Fruit fly (Drosophila melanogaster) whole organism, prepupa: ENCODE results near the gene ppk30.

Experiments used
- Blimp-1 ChIP-seq: fragments of 200-800 bp; sonication (Bioruptor generic); optimal IDR thresholded peaks from 3 replicates; lab custom pipeline; 2017; ENCODE audit warnings: missing biosample characterization, missing genetic modification characterization, mild to moderate bottlenecking, moderate library complexity, missing genetic modification reagents
- CG10631 ChIP-seq: fragments of 200-800 bp; sonication (Bioruptor generic); optimal IDR thresholded peaks from 2 replicates; lab custom pipeline; 2016; ENCODE audit warnings: missing biosample characterization, missing genetic modification characterization
- CG10669 ChIP-seq: fragments of 200-800 bp; sonication (Bioruptor generic); optimal IDR thresholded peaks from 3 replicates; lab custom pipeline; 2018; ENCODE audit warnings: missing biosample characterization, mild to moderate bottlenecking, missing genetic modification characterization, moderate library complexity
- CG11294 ChIP-seq: fragments of 200-800 bp; sonication (Bioruptor generic); IDR thresholded peaks from 2 replicates; pipeline ENCODE4 v1.3.6; 2022; ENCODE audit warnings: missing biosample characterization, missing genetic modification characterization
- CG11902 ChIP-seq: fragments of 200-800 bp; sonication (Bioruptor generic); optimal IDR thresholded peaks from 3 replicates; lab custom pipeline; 2016; ENCODE audit warnings: missing biosample characterization, missing genetic modification characterization
- CG15336 ChIP-seq: fragments of 200-800 bp; sonication (Bioruptor generic); IDR thresholded peaks from 2 replicates; pipeline ENCODE4 v1.3.6; 2022; ENCODE audit warnings: missing biosample characterization, missing genetic modification characterization
- CG1621 ChIP-seq: fragments of 200-800 bp; sonication (Bioruptor generic); optimal IDR thresholded peaks from 3 replicates; lab custom pipeline; 2018; ENCODE audit warnings: missing biosample characterization, mild to moderate bottlenecking, missing genetic modification characterization
- CG16779 ChIP-seq: fragments of 200-800 bp; sonication (Bioruptor generic); optimal IDR thresholded peaks from 3 replicates; lab custom pipeline; 2017; ENCODE audit warnings: missing biosample characterization, mild to moderate bottlenecking, missing genetic modification characterization
- CG31627 ChIP-seq: fragments of 200-800 bp; sonication (Bioruptor generic); optimal IDR thresholded peaks from 3 replicates; lab custom pipeline; 2016; ENCODE audit warnings: missing biosample characterization, missing genetic modification characterization
- CG32006 ChIP-seq: fragments of 200-800 bp; sonication (Bioruptor generic); optimal IDR thresholded peaks from 3 replicates; lab custom pipeline; 2017; ENCODE audit warnings: missing biosample characterization, mild to moderate bottlenecking, missing genetic modification characterization
- CG34406 ChIP-seq: fragments of 200-800 bp; sonication (Bioruptor generic); optimal IDR thresholded peaks from 3 replicates; lab custom pipeline; 2016; ENCODE audit warnings: missing biosample characterization, missing genetic modification characterization
- CG3919 ChIP-seq: fragments of 200-800 bp; sonication (Bioruptor generic); optimal IDR thresholded peaks from 3 replicates; lab custom pipeline; 2016; ENCODE audit warnings: missing biosample characterization, missing genetic modification characterization
- CG4318 ChIP-seq: fragments of 200-800 bp; sonication (Bioruptor generic); optimal IDR thresholded peaks from 3 replicates; lab custom pipeline; 2017; ENCODE audit warnings: missing biosample characterization, mild to moderate bottlenecking, missing genetic modification characterization
- CG6163 ChIP-seq: fragments of 200-800 bp; sonication (Bioruptor generic); IDR thresholded peaks from 3 replicates; pipeline ENCODE4 v1.3.6; 2022; ENCODE audit warnings: missing biosample characterization, missing genetic modification characterization
- CG6808 ChIP-seq: fragments of 200-800 bp; sonication (Bioruptor generic); optimal IDR thresholded peaks from 3 replicates; lab custom pipeline; 2017; ENCODE audit warnings: missing biosample characterization, missing genetic modification characterization, mild to moderate bottlenecking, moderate library complexity, missing genetic modification reagents
- CG6854 ChIP-seq: fragments of 200-800 bp; sonication (Bioruptor generic); optimal IDR thresholded peaks from 2 replicates; lab custom pipeline; 2017; ENCODE audit warnings: missing biosample characterization, mild to moderate bottlenecking, missing genetic modification characterization
- CG7368 ChIP-seq: fragments of 200-800 bp; sonication (Bioruptor generic); optimal IDR thresholded peaks from 3 replicates; lab custom pipeline; 2016; ENCODE audit warnings: missing biosample characterization, missing genetic modification characterization
- CG8119 ChIP-seq: fragments of 200-800 bp; sonication (Bioruptor generic); IDR thresholded peaks from 3 replicates; pipeline ENCODE4 v1.3.6; 2022; ENCODE audit warnings: missing biosample characterization, missing genetic modification characterization
- CG8319 ChIP-seq: fragments of 200-800 bp; sonication (Bioruptor generic); optimal IDR thresholded peaks from 3 replicates; lab custom pipeline; 2016; ENCODE audit warnings: missing biosample characterization, missing genetic modification characterization
- CG8632 ChIP-seq: fragments of 200-800 bp; sonication (Bioruptor generic); optimal IDR thresholded peaks from 3 replicates; lab custom pipeline; 2016; ENCODE audit warnings: missing biosample characterization, missing genetic modification characterization
- CG9139 ChIP-seq: fragments of 200-800 bp; sonication (Bioruptor generic); optimal IDR thresholded peaks from 3 replicates; lab custom pipeline; 2017; ENCODE audit warnings: missing biosample characterization, mild to moderate bottlenecking, missing genetic modification characterization
- Eip75B ChIP-seq: fragments of 200-800 bp; sonication (Bioruptor generic); optimal IDR thresholded peaks from 3 replicates; lab custom pipeline; 2016; ENCODE audit warnings: missing biosample characterization, missing genetic modification characterization
- Eip78C ChIP-seq: fragments of 200-800 bp; sonication (Bioruptor generic); peaks from one replicate; lab custom pipeline; 2016; ENCODE audit warnings: missing biosample characterization, missing genetic modification characterization
- Eip93F ChIP-seq: fragments of 200-800 bp; sonication (Bioruptor generic); optimal IDR thresholded peaks from 2 replicates; lab custom pipeline; 2016; ENCODE audit warnings: missing biosample characterization, mild to moderate bottlenecking, missing genetic modification characterization
- Ets21C ChIP-seq: fragments of 200-800 bp; sonication (Bioruptor generic); optimal IDR thresholded peaks from 3 replicates; lab custom pipeline; 2016; ENCODE audit warnings: missing biosample characterization, missing genetic modification characterization
- Ets96B ChIP-seq: fragments of 200-800 bp; optimal IDR thresholded peaks from 2 replicates; lab custom pipeline; 2019; ENCODE audit warnings: missing biosample characterization, mild to moderate bottlenecking, missing genetic modification characterization, moderate library complexity
- Hr38 ChIP-seq: sonication (Bioruptor generic); optimal IDR thresholded peaks from 2 replicates; lab custom pipeline; 2016; ENCODE audit warnings: missing biosample characterization, missing genetic modification characterization
- Hr39 ChIP-seq: fragments of 200-800 bp; sonication (Bioruptor generic); optimal IDR thresholded peaks from 2 replicates; lab custom pipeline; 2016; ENCODE audit warnings: missing biosample characterization, missing genetic modification characterization
- Hr4 ChIP-seq: fragments of 200-800 bp; sonication (Bioruptor generic); optimal IDR thresholded peaks from 3 replicates; lab custom pipeline; 2016; ENCODE audit warnings: missing biosample characterization, missing genetic modification characterization
- Lpt ChIP-seq: fragments of 200-800 bp; sonication (Bioruptor generic); optimal IDR thresholded peaks from 3 replicates; lab custom pipeline; 2016; ENCODE audit warnings: missing biosample characterization, missing genetic modification characterization
- Met ChIP-seq: fragments of 200-800 bp; sonication (Bioruptor generic); optimal IDR thresholded peaks from 3 replicates; lab custom pipeline; 2016; ENCODE audit warnings: missing biosample characterization, missing genetic modification characterization
- OdsH ChIP-seq: fragments of 200-800 bp; sonication (Bioruptor generic); optimal IDR thresholded peaks from 3 replicates; lab custom pipeline; 2016; ENCODE audit warnings: missing biosample characterization, missing genetic modification characterization
- Smox ChIP-seq: fragments of 200-800 bp; sonication (Bioruptor generic); optimal IDR thresholded peaks from 3 replicates; lab custom pipeline; 2016; ENCODE audit warnings: missing biosample characterization, missing genetic modification characterization
- Sox102F ChIP-seq: fragments of 200-800 bp; sonication (Bioruptor generic); optimal IDR thresholded peaks from 2 replicates; lab custom pipeline; 2016; ENCODE audit warnings: missing biosample characterization, mild to moderate bottlenecking, missing genetic modification characterization
- Sox14 ChIP-seq: fragments of 200-800 bp; sonication (Bioruptor generic); optimal IDR thresholded peaks from 3 replicates; lab custom pipeline; 2016; ENCODE audit warnings: missing biosample characterization, missing genetic modification characterization
- Sox15 ChIP-seq: fragments of 200-800 bp; sonication (Bioruptor generic); optimal IDR thresholded peaks from 3 replicates; lab custom pipeline; 2016; ENCODE audit warnings: missing biosample characterization, missing genetic modification characterization
- achi ChIP-seq: fragments of 200-800 bp; sonication (Bioruptor generic); optimal IDR thresholded peaks from 3 replicates; lab custom pipeline; 2016; ENCODE audit warnings: missing biosample characterization, missing genetic modification characterization
- cyc ChIP-seq: fragments of 200-800 bp; sonication (Bioruptor generic); optimal IDR thresholded peaks from 3 replicates; lab custom pipeline; 2016; ENCODE audit warnings: missing biosample characterization, missing genetic modification characterization
- dsx ChIP-seq: fragments of 200-800 bp; optimal IDR thresholded peaks from 3 replicates; lab custom pipeline; 2019; ENCODE audit warnings: missing biosample characterization, mild to moderate bottlenecking, missing genetic modification characterization, moderate library complexity; ENCODE audit not compliant: poor library complexity, severe bottlenecking
- eg ChIP-seq: fragments of 200-800 bp; sonication (Bioruptor generic); IDR thresholded peaks from 3 replicates; pipeline ENCODE4 v1.3.6; 2022; ENCODE audit warnings: missing biosample characterization, missing genetic modification characterization
- fd59A ChIP-seq: fragments of 200-800 bp; sonication (Bioruptor generic); optimal IDR thresholded peaks from 2 replicates; lab custom pipeline; 2017; ENCODE audit warnings: missing biosample characterization, mild to moderate bottlenecking, missing genetic modification characterization, missing genetic modification reagents
- fkh ChIP-seq: fragments of 200-800 bp; sonication (Bioruptor generic); optimal IDR thresholded peaks from 3 replicates; lab custom pipeline; 2017; ENCODE audit warnings: missing biosample characterization, mild to moderate bottlenecking, missing genetic modification characterization, moderate library complexity
- lz ChIP-seq: fragments of 200-800 bp; sonication (Bioruptor generic); optimal IDR thresholded peaks from 3 replicates; lab custom pipeline; 2016; ENCODE audit warnings: missing biosample characterization, missing genetic modification characterization
- spab ChIP-seq: fragments of 200-800 bp; sonication (Bioruptor generic); optimal IDR thresholded peaks from 2 replicates; lab custom pipeline; 2017; ENCODE audit warnings: missing biosample characterization, mild to moderate bottlenecking, missing genetic modification characterization, missing genetic modification reagents
- topi ChIP-seq: fragments of 200-800 bp; sonication (Bioruptor generic); optimal IDR thresholded peaks from 3 replicates; lab custom pipeline; 2016; ENCODE audit warnings: missing biosample characterization, missing genetic modification characterization
- vri ChIP-seq: fragments of 200-800 bp; sonication (Bioruptor generic); optimal IDR thresholded peaks from 3 replicates; lab custom pipeline; 2016; ENCODE audit warnings: missing biosample characterization, mild to moderate bottlenecking, missing genetic modification characterization

ppk30 gene

dm6 chr3R:29695744-29696143, 26.8 kb downstream of the ppk30 start:
- no peak for TF ChIP-seq Ets21C (GFP tag; lab: Kevin White, UChicago)
- TF ChIP-seq Eip93F (GFP tag; lab: Kevin White, UChicago), result no peak
- no peak for TF ChIP-seq CG15336 (GFP tag; lab: Robert Waterston, UW)
- no peak for TF ChIP-seq CG11294 (GFP tag; lab: Robert Waterston, UW)
- TF ChIP-seq cyc (GFP tag; lab: Kevin White, UChicago), result no peak
- no peak for TF ChIP-seq Sox102F (GFP tag; lab: Kevin White, UChicago)
- TF ChIP-seq Ets96B (tag; lab: Kevin White, UChicago), result no peak
- TF ChIP-seq CG3919 (GFP tag; lab: Kevin White, UChicago), result no peak
- no peak for TF ChIP-seq Eip75B (GFP tag; lab: Kevin White, UChicago)
- TF ChIP-seq, all 60 proteins: peak for 0

DNA sequence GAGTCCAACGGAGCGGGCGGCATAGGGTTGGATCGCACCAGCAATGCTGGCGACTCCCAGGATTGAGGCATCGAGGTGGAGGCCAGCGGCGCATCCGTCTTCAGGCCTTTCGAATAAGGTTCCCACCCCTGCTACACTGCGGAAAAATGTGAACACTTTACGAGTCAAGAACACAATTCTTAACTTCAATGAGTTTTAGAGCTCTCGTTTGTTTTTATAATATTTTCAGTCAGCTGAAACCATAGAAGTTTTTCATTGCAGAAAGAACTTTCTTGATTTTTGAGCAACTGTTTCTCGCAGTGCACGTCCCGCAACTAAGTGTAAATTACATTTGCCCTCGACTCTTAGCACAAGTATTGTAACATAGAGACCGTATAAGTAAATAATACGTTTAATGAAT, 27.4 kb downstream of the ppk30 start:
- TF ChIP-seq Hr39 (GFP tag; lab: Kevin White, UChicago), result peak; percentile 8
- TF ChIP-seq achi (GFP tag; lab: Kevin White, UChicago), result no peak

DNA sequence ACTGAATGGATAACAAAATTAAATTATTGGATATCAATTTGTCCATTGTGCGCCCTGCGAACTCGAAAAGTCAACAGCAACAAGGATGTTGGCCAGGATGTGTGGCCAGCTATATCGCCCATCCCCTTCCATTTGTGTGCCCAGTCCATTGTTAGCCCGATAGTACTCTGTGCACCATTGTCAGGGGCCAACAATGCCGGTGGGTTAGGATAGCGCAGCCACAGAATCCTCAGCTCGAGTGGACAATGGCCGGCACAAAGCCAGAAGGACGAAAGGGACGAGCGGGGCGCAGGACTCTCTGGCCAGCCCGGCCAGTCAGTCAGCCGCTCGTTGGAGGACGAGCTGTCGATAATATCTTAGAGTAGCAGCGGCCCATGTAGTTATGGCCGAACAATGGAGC, 28.9 kb downstream of the ppk30 start:
- TF ChIP-seq Eip75B (GFP tag; lab: Kevin White, UChicago), result no peak

dm6 chr3R:29699220-29699619, 30.3 kb downstream of the ppk30 start:
- TF ChIP-seq fkh, result no peak
- no peak for TF ChIP-seq CG9139 (GFP tag; lab: Kevin White, UChicago)
- no peak for TF ChIP-seq CG6163 (GFP tag; lab: Robert Waterston, UW)
- TF ChIP-seq CG7368 (GFP tag; lab: Kevin White, UChicago), result no peak
- TF ChIP-seq eg, result peak; percentile 68; the same call in 2 of the 3 replicates
- no peak for TF ChIP-seq lz (GFP tag; lab: Kevin White, UChicago)
- TF ChIP-seq spab (GFP tag; lab: Kevin White, UChicago), result no peak
- no peak for TF ChIP-seq vri (GFP tag; lab: Kevin White, UChicago)
- TF ChIP-seq CG31627 (GFP tag; lab: Kevin White, UChicago), result no peak
- no peak for TF ChIP-seq Hr39 (GFP tag; lab: Kevin White, UChicago)
- TF ChIP-seq CG15336 (GFP tag; lab: Robert Waterston, UW), result peak; percentile 47; the same call in 1 of the 2 replicates
- no peak for TF ChIP-seq Smox (GFP tag; lab: Kevin White, UChicago)
- no peak for TF ChIP-seq topi (GFP tag; lab: Kevin White, UChicago)
- no peak for TF ChIP-seq cyc (GFP tag; lab: Kevin White, UChicago)
- no peak for TF ChIP-seq CG8632 (GFP tag; lab: Kevin White, UChicago)
- TF ChIP-seq CG8319 (GFP tag; lab: Kevin White, UChicago), result no peak
- TF ChIP-seq CG11902 (GFP tag; lab: Kevin White, UChicago), result no peak
- TF ChIP-seq CG32006 (GFP tag; lab: Kevin White, UChicago), result peak; percentile 26
- TF ChIP-seq CG10631 (GFP tag; lab: Kevin White, UChicago), result no peak
- no peak for TF ChIP-seq CG6808 (GFP tag; lab: Kevin White, UChicago)
- peak; percentile 12 for TF ChIP-seq Hr4 (GFP tag; lab: Kevin White, UChicago)
- no peak for TF ChIP-seq CG1621 (tag; lab: Kevin White, UChicago)
- TF ChIP-seq Eip75B (GFP tag; lab: Kevin White, UChicago), result no peak
- no peak for TF ChIP-seq fd59A (GFP tag; lab: Kevin White, UChicago)
- TF ChIP-seq Met (GFP tag; lab: Kevin White, UChicago), result no peak
- no peak for TF ChIP-seq Sox14 (GFP tag; lab: Kevin White, UChicago)
- no peak for TF ChIP-seq OdsH
- no peak for TF ChIP-seq Blimp-1 (GFP tag; lab: Kevin White, UChicago)
- no peak for TF ChIP-seq CG4318
- no peak for TF ChIP-seq CG6854 (GFP tag; lab: Kevin White, UChicago)
- TF ChIP-seq achi (GFP tag; lab: Kevin White, UChicago), result no peak
- TF ChIP-seq CG10669 (GFP tag; lab: Kevin White, UChicago), result no peak
- TF ChIP-seq Eip78C (GFP tag; lab: Kevin White, UChicago), result peak; percentile 15
- TF ChIP-seq CG8119 (GFP tag; lab: Robert Waterston, UW), result peak; percentile 42; the same call in 1 of the 3 replicates
- TF ChIP-seq Lpt (GFP tag; lab: Kevin White, UChicago), result no peak
- no peak for TF ChIP-seq Hr38 (GFP tag; lab: Kevin White, UChicago)
- TF ChIP-seq CG16779 (tag; lab: Kevin White, UChicago), result no peak
- no peak for TF ChIP-seq Sox15 (GFP tag; lab: Kevin White, UChicago)
- TF ChIP-seq dsx (GFP tag; lab: Kevin White, UChicago), result no peak
- TF ChIP-seq CG34406, result no peak
